Worm (Caenorhabditis elegans) whole organism, late embryonic: ENCODE results near the gene daf-41.

Experiments
- F13H6.1 ChIP-seq: sonication (generic microtip); optimal IDR thresholded peaks from 2 replicates; lab custom pipeline; 2016; ENCODE audit warnings: missing genetic modification characterization, missing compliant biosample characterization
- K02D7.2 ChIP-seq: sonication (generic microtip); optimal IDR thresholded peaks from 2 replicates; lab custom pipeline; 2017; ENCODE audit warnings: mild to moderate bottlenecking, missing genetic modification characterization, missing compliant biosample characterization
- K09A11.1 ChIP-seq: sonication (generic microtip); optimal IDR thresholded peaks from 2 replicates; lab custom pipeline; 2017; ENCODE audit warnings: antibody characterized with exemption, mild to moderate bottlenecking, missing genetic modification characterization, missing compliant biosample characterization; ENCODE audit not compliant: insufficient read depth
- T23F11.4 ChIP-seq: fragments of 200-800 bp; sonication (Bioruptor generic); optimal IDR thresholded peaks from 2 replicates; lab custom pipeline; 2018; ENCODE audit warnings: mild to moderate bottlenecking, missing genetic modification characterization, missing compliant biosample characterization
- ahr-1 ChIP-seq: sonication (generic microtip); optimal IDR thresholded peaks from 2 replicates; lab custom pipeline; 2016; ENCODE audit warnings: missing genetic modification characterization, missing compliant biosample characterization
- ama-1 ChIP-seq: fragments of 150-350 bp; optimal IDR thresholded peaks from 2 replicates; lab custom pipeline; 2014
- ceh-14 ChIP-seq: sonication (generic microtip); optimal IDR thresholded peaks from 2 replicates; lab custom pipeline; 2016; ENCODE audit warnings: missing genotype, missing genetic modification characterization, missing compliant biosample characterization
- ceh-19 ChIP-seq: fragments of 200-800 bp; sonication (Bioruptor generic); optimal IDR thresholded peaks from 2 replicates; lab custom pipeline; 2018; ENCODE audit warnings: mild to moderate bottlenecking, missing genetic modification characterization, missing compliant biosample characterization
- ceh-24 ChIP-seq: sonication (generic microtip); optimal IDR thresholded peaks from 2 replicates; lab custom pipeline; 2016; ENCODE audit warnings: mild to moderate bottlenecking, missing genetic modification characterization, missing compliant biosample characterization
- ceh-30 ChIP-seq: fragments of 150-350 bp; optimal IDR thresholded peaks from 2 replicates; lab custom pipeline; 2014; ENCODE audit warnings: missing biosample characterization, missing genetic modification characterization
- ceh-48 ChIP-seq: sonication (generic microtip); optimal IDR thresholded peaks from 2 replicates; lab custom pipeline; 2016; ENCODE audit warnings: missing genetic modification characterization, inconsistent platforms, missing compliant biosample characterization
- ceh-6 ChIP-seq: fragments of 200-800 bp; sonication (Bioruptor generic); optimal IDR thresholded peaks from 2 replicates; lab custom pipeline; 2018; ENCODE audit warnings: mild to moderate bottlenecking, missing genetic modification characterization, missing compliant biosample characterization
- ceh-9 ChIP-seq: sonication (generic microtip); optimal IDR thresholded peaks from 2 replicates; lab custom pipeline; 2016; ENCODE audit warnings: mild to moderate bottlenecking, missing genetic modification characterization, inconsistent platforms, missing compliant biosample characterization
- che-1 ChIP-seq: sonication (generic microtip); optimal IDR thresholded peaks from 2 replicates; lab custom pipeline; 2016; ENCODE audit warnings: mild to moderate bottlenecking, missing genetic modification characterization, missing compliant biosample characterization
- dmd-4 ChIP-seq: sonication (generic microtip); optimal IDR thresholded peaks from 2 replicates; lab custom pipeline; 2016; ENCODE audit warnings: borderline replicate concordance, missing genetic modification characterization, missing compliant biosample characterization
- dve-1 ChIP-seq: sonication (generic microtip); optimal IDR thresholded peaks from 2 replicates; lab custom pipeline; 2017; ENCODE audit warnings: antibody characterized with exemption, mild to moderate bottlenecking, missing genetic modification characterization, missing compliant biosample characterization
- elt-2 ChIP-seq: sonication (generic microtip); optimal IDR thresholded peaks from 2 replicates; lab custom pipeline; 2016; ENCODE audit warnings: missing genetic modification reagents, missing genetic modification characterization, missing compliant biosample characterization
- elt-4 ChIP-seq: sonication (generic microtip); optimal IDR thresholded peaks from 2 replicates; lab custom pipeline; 2016; ENCODE audit warnings: missing genetic modification characterization, missing compliant biosample characterization
- ets-4 ChIP-seq: sonication (generic microtip); optimal IDR thresholded peaks from 2 replicates; lab custom pipeline; 2016; ENCODE audit warnings: missing genetic modification characterization, missing compliant biosample characterization
- fax-1 ChIP-seq: sonication (generic microtip); optimal IDR thresholded peaks from 2 replicates; lab custom pipeline; 2016; ENCODE audit warnings: missing genotype, missing genetic modification characterization, missing compliant biosample characterization
- fkh-10 ChIP-seq: fragments of 150-350 bp; optimal IDR thresholded peaks from 2 replicates; lab custom pipeline; 2014; ENCODE audit warnings: missing biosample characterization, missing genetic modification reagents, missing genetic modification characterization
- fkh-6 ChIP-seq: sonication (generic microtip); optimal IDR thresholded peaks from 2 replicates; lab custom pipeline; 2016; ENCODE audit warnings: missing genetic modification characterization, missing compliant biosample characterization
- gmeb-2 ChIP-seq: sonication (generic microtip); optimal IDR thresholded peaks from 2 replicates; lab custom pipeline; 2016; ENCODE audit warnings: missing genetic modification characterization, inconsistent platforms, missing compliant biosample characterization
- hlh-13 ChIP-seq: fragments of 200-800 bp; sonication (Bioruptor generic); optimal IDR thresholded peaks from 2 replicates; lab custom pipeline; 2018; ENCODE audit warnings: mild to moderate bottlenecking, missing genetic modification characterization, missing compliant biosample characterization
- hlh-6 ChIP-seq: sonication (generic microtip); optimal IDR thresholded peaks from 2 replicates; lab custom pipeline; 2016; ENCODE audit warnings: missing genotype, missing genetic modification characterization, missing compliant biosample characterization
- hlh-8 ChIP-seq: sonication (generic microtip); optimal IDR thresholded peaks from 2 replicates; lab custom pipeline; 2016; ENCODE audit warnings: missing genotype, missing genetic modification characterization, missing compliant biosample characterization
- lim-6 ChIP-seq: sonication (generic microtip); optimal IDR thresholded peaks from 2 replicates; lab custom pipeline; 2016; ENCODE audit warnings: missing genetic modification characterization, missing compliant biosample characterization
- madf-2 ChIP-seq: sonication (generic microtip); optimal IDR thresholded peaks from 2 replicates; lab custom pipeline; 2017; ENCODE audit warnings: missing genetic modification characterization, missing compliant biosample characterization
- nhr-232 ChIP-seq: sonication (generic microtip); optimal IDR thresholded peaks from 2 replicates; lab custom pipeline; 2016; ENCODE audit warnings: missing genetic modification characterization, missing compliant biosample characterization
- pag-3 ChIP-seq: sonication (generic microtip); optimal IDR thresholded peaks from 2 replicates; lab custom pipeline; 2016; ENCODE audit warnings: missing compliant biosample characterization, missing genetic modification characterization, borderline replicate concordance
- pat-9 ChIP-seq: fragments of 200-800 bp; sonication (Bioruptor generic); optimal IDR thresholded peaks from 2 replicates; lab custom pipeline; 2018; ENCODE audit warnings: mild to moderate bottlenecking, missing genetic modification characterization, moderate library complexity, missing compliant biosample characterization
- pax-1 ChIP-seq: fragments of 150-350 bp; optimal IDR thresholded peaks from 2 replicates; lab custom pipeline; 2014; ENCODE audit warnings: missing biosample characterization, missing genetic modification characterization
- pha-2 ChIP-seq: sonication (generic microtip); optimal IDR thresholded peaks from 2 replicates; lab custom pipeline; 2017; ENCODE audit warnings: mild to moderate bottlenecking, missing genetic modification characterization, missing compliant biosample characterization
- pha-4 ChIP-seq: fragments of 150-350 bp; optimal IDR thresholded peaks from 2 replicates; lab custom pipeline; 2018; ENCODE audit warnings: missing biosample characterization, missing genetic modification reagents, missing genetic modification characterization
- ref-2 ChIP-seq: sonication (generic microtip); optimal IDR thresholded peaks from 2 replicates; lab custom pipeline; 2016; ENCODE audit warnings: missing genetic modification characterization, missing compliant biosample characterization
- rnt-1 ChIP-seq: sonication (generic microtip); optimal IDR thresholded peaks from 2 replicates; lab custom pipeline; 2016; ENCODE audit warnings: missing genetic modification characterization, missing compliant biosample characterization
- sdc-2 ChIP-seq: sonication (generic microtip); optimal IDR thresholded peaks from 2 replicates; lab custom pipeline; 2016; ENCODE audit warnings: missing genotype, missing genetic modification characterization, missing compliant biosample characterization
- sox-2 ChIP-seq: fragments of 200-800 bp; sonication (Bioruptor generic); IDR thresholded peaks from 2 replicates; pipeline ENCODE4 v1.3.6; 2022; ENCODE audit warnings: missing genetic modification reagents, missing genetic modification characterization, missing compliant biosample characterization
- sox-4 ChIP-seq: sonication (generic microtip); optimal IDR thresholded peaks from 2 replicates; lab custom pipeline; 2017; ENCODE audit warnings: mild to moderate bottlenecking, missing genetic modification characterization, inconsistent platforms, missing compliant biosample characterization
- tbx-2 ChIP-seq: sonication (generic microtip); optimal IDR thresholded peaks from 2 replicates; lab custom pipeline; 2016; ENCODE audit warnings: missing genetic modification characterization, missing compliant biosample characterization
- tbx-7 ChIP-seq: sonication (generic microtip); optimal IDR thresholded peaks from 2 replicates; lab custom pipeline; 2016; ENCODE audit warnings: missing genotype, missing genetic modification characterization, missing compliant biosample characterization
- ttx-3 ChIP-seq: sonication (generic microtip); optimal IDR thresholded peaks from 2 replicates; lab custom pipeline; 2016; ENCODE audit warnings: missing genetic modification reagents, missing genetic modification characterization, missing compliant biosample characterization
- unc-3 ChIP-seq, 2 experiments: fragments of 200-800 bp in 1 of 2; sonication (Bioruptor generic) in 1 of 2; sonication (generic microtip) in 1 of 2; conservative IDR thresholded peaks in 1 of 2; optimal IDR thresholded peaks in 1 of 2; 2 replicates each; pipeline versions ENCODE4 v1.3.6 to Lab custom; 2016 to 2022; ENCODE audit warnings: missing compliant biosample characterization in 2 of 2, missing genetic modification characterization in 2 of 2, missing genetic modification reagents in 1 of 2
- unc-86 ChIP-seq: sonication (generic microtip); optimal IDR thresholded peaks from 2 replicates; lab custom pipeline; 2016; ENCODE audit warnings: missing genetic modification characterization, missing compliant biosample characterization
- ztf-16 ChIP-seq: sonication (generic microtip); optimal IDR thresholded peaks from 2 replicates; lab custom pipeline; 2017; ENCODE audit warnings: missing genetic modification characterization, missing compliant biosample characterization

Gene daf-41

DNA sequence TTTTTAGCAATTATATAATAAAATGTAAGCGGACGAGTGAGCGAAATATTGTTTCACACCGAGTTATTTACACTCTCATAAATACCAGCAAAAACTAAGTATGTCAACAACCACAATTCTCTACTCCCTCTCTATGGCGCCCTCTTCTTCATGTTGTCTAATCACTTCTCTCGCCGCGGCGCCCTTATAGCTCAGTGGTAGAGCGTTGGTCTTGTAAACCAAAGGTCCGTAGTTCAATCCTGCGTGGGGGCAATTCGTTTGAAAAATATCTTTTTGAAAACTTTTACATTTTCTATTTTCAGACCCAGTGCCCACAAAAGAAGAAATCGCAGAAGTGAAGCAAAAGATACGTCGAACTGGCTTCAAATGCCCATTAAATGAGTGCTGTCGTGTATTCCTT is 31.2 kb upstream of the daf-41 start (continued):
- TF ChIP-seq ttx-3 (tag; lab: Kevin White, UChicago) (peak; percentile 61), ahr-1 (peak; percentile 5), hlh-13 (GFP tag; lab: Kevin White, UChicago) (peak; percentile 70), K02D7.2 (peak; percentile 76), ceh-9 (tag; lab: Kevin White, UChicago) (peak; percentile 53), ets-4 (tag; lab: Kevin White, UChicago) (peak; percentile 73), ceh-48 (tag; lab: Kevin White, UChicago) (peak; percentile 24), ama-1 (lab: Kevin White, UChicago) (no peak), ceh-6 (peak; percentile 38), dve-1 (tag; lab: Kevin White, UChicago) (peak; percentile 59), T23F11.4 (GFP tag; lab: Kevin White, UChicago) (peak; percentile 56), fkh-10 (GFP tag; lab: Kevin White, UChicago) (no peak), madf-2 (tag; lab: Kevin White, UChicago) (peak; percentile 70), sox-4 (peak; percentile 79), elt-2 (tag; lab: Kevin White, UChicago) (peak; percentile 50), ceh-30 (tag; lab: Kevin White, UChicago) (no peak), pha-4 (tag; lab: Kevin White, UChicago) (no peak)
- TF ChIP-seq, all 69 proteins: peak for 47

DNA sequence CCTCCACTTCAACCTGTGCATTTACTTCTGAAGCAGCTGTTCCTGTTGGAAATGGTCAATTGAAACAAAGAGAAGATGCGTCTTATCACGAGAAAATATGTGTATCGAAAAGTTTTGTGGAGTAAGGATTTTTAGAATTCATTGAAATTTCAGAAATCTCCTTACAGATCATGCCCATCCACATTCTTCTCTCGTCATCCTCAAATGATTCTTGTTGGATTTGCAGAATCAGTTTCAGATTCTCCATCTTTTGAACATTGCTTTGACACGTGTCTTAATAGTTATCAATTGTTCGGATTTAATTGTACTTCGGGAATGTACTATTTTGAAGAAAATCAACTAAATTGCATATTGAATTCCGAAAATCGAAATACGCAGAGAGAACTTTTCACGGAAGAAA is 29.5 kb upstream of the daf-41 start:
- TF ChIP-seq tbx-7 (tag; lab: Kevin White, UChicago) (no peak), sdc-2 (no peak), pax-1 (tag; lab: Kevin White, UChicago) (no peak), dve-1 (tag; lab: Kevin White, UChicago) (no peak), ceh-9 (tag; lab: Kevin White, UChicago) (no peak), ztf-16 (tag; lab: Kevin White, UChicago) (no peak), ceh-48 (tag; lab: Kevin White, UChicago) (no peak), fax-1 (tag; lab: Kevin White, UChicago) (no peak)

DNA sequence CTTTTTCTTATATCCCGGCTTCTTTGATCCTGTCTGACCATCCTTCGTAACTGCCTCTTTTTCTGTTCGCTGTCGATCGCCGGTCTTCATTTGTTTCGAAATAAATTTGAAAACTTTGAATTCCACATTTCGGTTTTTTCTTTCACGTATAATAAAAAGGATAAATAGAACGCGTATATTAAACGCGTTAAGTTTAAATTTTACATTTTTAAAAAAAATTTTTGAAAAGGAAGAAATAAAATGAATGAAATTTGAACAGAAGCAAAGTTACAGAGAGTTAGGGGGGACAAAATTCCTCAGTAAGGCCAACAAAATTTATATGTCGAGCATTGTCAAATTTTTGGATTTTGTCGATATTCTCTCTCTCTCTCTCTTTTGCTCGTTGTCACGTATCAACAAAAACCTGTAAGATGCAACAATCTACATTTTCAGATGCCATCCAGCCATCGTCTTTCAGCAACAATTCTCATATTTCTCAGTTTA is 27.3 kb upstream of the daf-41 start, which contains the start of the genes T15B12.2 and F52C9.5:
T15B12.2 (minus strand) TSS at position 101 of the 483 bp plus-strand sequence.
F52C9.5 (plus strand) TSS at position 433 of the 483 bp plus-strand sequence.
- TF ChIP-seq gmeb-2 (tag; lab: Kevin White, UChicago) = no peak
- TF ChIP-seq ceh-30 (tag; lab: Kevin White, UChicago) = no peak
- no peak for TF ChIP-seq sox-2 (GFP tag; lab: Robert Waterston, UW)
- TF ChIP-seq ref-2 = no peak
- TF ChIP-seq ttx-3 (tag; lab: Kevin White, UChicago) = no peak
- TF ChIP-seq che-1 = no peak
- no peak for TF ChIP-seq unc-3 (GFP tag; conservative IDR thresholded peaks at IDR 0.05; lab: Robert Waterston, UW)
- TF ChIP-seq unc-3 (tag; optimal IDR thresholded peaks at IDR 0.05; lab: Kevin White, UChicago) = no peak
- no peak for TF ChIP-seq ceh-9 (tag; lab: Kevin White, UChicago)
- no peak for TF ChIP-seq tbx-2 (tag; lab: Kevin White, UChicago)
- no peak for TF ChIP-seq ceh-14 (tag; lab: Kevin White, UChicago)
- TF ChIP-seq hlh-6 (tag; lab: Kevin White, UChicago) = no peak
- TF ChIP-seq dmd-4 (tag; lab: Kevin White, UChicago) = no peak
- TF ChIP-seq lim-6 = no peak
- no peak for TF ChIP-seq elt-4 (tag; lab: Kevin White, UChicago)
- TF ChIP-seq nhr-232 (tag; lab: Kevin White, UChicago) = no peak
- no peak for TF ChIP-seq ceh-24
- TF ChIP-seq K02D7.2 = no peak
- no peak for TF ChIP-seq hlh-8
- TF ChIP-seq sox-4 = no peak
- no peak for TF ChIP-seq ceh-48 (tag; lab: Kevin White, UChicago)

DNA sequence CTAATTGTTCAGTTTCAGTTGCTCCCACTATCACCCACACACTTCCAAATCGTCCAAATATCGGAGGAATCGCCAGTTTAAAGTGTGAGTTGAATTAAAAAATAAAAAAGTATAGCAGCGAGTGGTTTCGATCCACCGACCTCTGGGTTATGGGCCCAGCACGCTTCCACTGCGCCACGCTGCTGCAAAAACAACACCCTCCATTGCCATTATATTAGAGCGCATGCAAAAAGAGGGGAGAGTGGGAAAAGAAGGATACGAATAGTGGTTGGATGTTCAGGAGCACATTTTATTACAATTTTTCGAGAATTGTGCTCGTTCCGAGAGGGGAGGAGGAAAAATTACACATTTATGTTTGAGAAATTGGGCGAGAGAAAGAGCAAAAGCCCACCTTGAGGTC is 20.3 kb upstream of the daf-41 start:
- TF ChIP-seq fkh-6 (tag; lab: Kevin White, UChicago) (peak; percentile 89), pha-2 (tag; lab: Kevin White, UChicago) (peak; percentile 92), pat-9 (tag; lab: Kevin White, UChicago) (peak; percentile 88), fkh-10 (GFP tag; lab: Kevin White, UChicago) (peak; percentile 34), unc-86 (tag; lab: Kevin White, UChicago) (peak; percentile 87), pha-4 (tag; lab: Kevin White, UChicago) (no peak), F13H6.1 (peak; percentile 91), elt-2 (tag; lab: Kevin White, UChicago) (peak; percentile 84), pag-3 (tag; lab: Kevin White, UChicago) (no peak), dmd-4 (tag; lab: Kevin White, UChicago) (peak; percentile 73), ref-2 (peak; percentile 87), che-1 (peak; percentile 90), rnt-1 (tag; lab: Kevin White, UChicago) (peak; percentile 82), K09A11.1 (tag; lab: Kevin White, UChicago) (peak; percentile 70), lim-6 (peak; percentile 22), fax-1 (tag; lab: Kevin White, UChicago) (peak; percentile 87), ceh-19 (peak; percentile 87), ttx-3 (tag; lab: Kevin White, UChicago) (peak; percentile 85), ceh-48 (tag; lab: Kevin White, UChicago) (peak; percentile 75)
